Worm (Caenorhabditis elegans): ENCODE data around the gene F57C7.4.

F57C7.4 gene

DNA sequence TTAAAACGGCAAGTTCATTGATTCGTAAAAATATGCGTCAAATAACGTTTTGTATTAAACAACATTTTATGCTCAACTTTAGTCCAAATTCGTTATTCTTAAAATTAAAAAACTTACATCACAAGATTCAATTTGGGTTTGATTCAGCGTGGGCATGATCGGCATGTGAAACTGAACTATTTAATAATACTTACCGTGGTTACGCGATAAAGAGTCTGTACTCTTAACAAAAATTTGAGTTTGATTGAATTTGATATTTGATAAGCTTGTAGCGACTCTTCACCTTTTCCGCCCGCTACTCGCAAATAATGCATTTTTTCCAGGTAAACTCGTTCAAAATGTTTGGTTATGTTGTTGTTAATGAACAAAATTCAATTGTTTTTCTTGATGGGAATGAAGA is 55.9 kb downstream of the F57C7.4 start, which contains the start of gene glo-3:
Gene glo-3, plus strand, starts transcription at position 253 of the 400 bp plus-strand sequence.
- TF ChIP-seq fkh-2 (tag; optimal IDR thresholded peaks at IDR 0.05), result no peak
- TF ChIP-seq nhr-67 (tag; optimal IDR thresholded peaks at IDR 0.05), result no peak
- no peak for TF ChIP-seq pha-4 (tag; optimal IDR thresholded peaks at IDR 0.05)
- no peak for TF ChIP-seq ama-1 (optimal IDR thresholded peaks at IDR 0.05)
- TF ChIP-seq nhr-237 (tag; optimal IDR thresholded peaks at IDR 0.05), result no peak
- no peak for TF ChIP-seq nhr-76 (tag; optimal IDR thresholded peaks at IDR 0.05)
- TF ChIP-seq mml-1 (tag; optimal IDR thresholded peaks at IDR 0.05), result no peak
- no peak for TF ChIP-seq lin-39 (tag; optimal IDR thresholded peaks at IDR 0.05)
- TF ChIP-seq mdl-1 (tag; optimal IDR thresholded peaks at IDR 0.05), result no peak
- peak; percentile 63 for TF ChIP-seq elt-2 (tag; optimal IDR thresholded peaks at IDR 0.05)
- TF ChIP-seq ceh-28 (tag; optimal IDR thresholded peaks at IDR 0.05), result no peak
- no peak for TF ChIP-seq ztf-11 (tag; optimal IDR thresholded peaks at IDR 0.05)
- TF ChIP-seq zag-1 (tag; optimal IDR thresholded peaks at IDR 0.05), result no peak
- peak; percentile 41 for TF ChIP-seq pqm-1 (tag; optimal IDR thresholded peaks at IDR 0.05)

ce11 chrX:10532180-10532833 is 57.1 kb downstream of the F57C7.4 start:
- TF ChIP-seq daf-12 (tag; optimal IDR thresholded peaks at IDR 0.05), result no peak
- TF ChIP-seq R02D3.7 (tag; optimal IDR thresholded peaks at IDR 0.05), result no peak
- no peak for TF ChIP-seq fkh-10 (GFP tag; optimal IDR thresholded peaks at IDR 0.05)
- no peak for TF ChIP-seq nhr-67 (tag; optimal IDR thresholded peaks at IDR 0.05)
- peak; percentile 44 for TF ChIP-seq pqm-1 (tag; optimal IDR thresholded peaks at IDR 0.05)
- peak; percentile 86 for TF ChIP-seq skn-1 (tag; optimal IDR thresholded peaks at IDR 0.05)
- TF ChIP-seq nhr-23 (tag; optimal IDR thresholded peaks at IDR 0.05), result no peak
- TF ChIP-seq nfya-1 (tag; optimal IDR thresholded peaks at IDR 0.05; ENCODE audit: insufficient read depth), result no peak
- peak; percentile 92 for TF ChIP-seq elt-2 (tag; optimal IDR thresholded peaks at IDR 0.05)
